Fruit fly (Drosophila melanogaster) whole organism, adult: ENCODE results near the gene CG13653.

Source experiments
- CG12768 ChIP-seq: fragments of 200-800 bp; sonication (Bioruptor generic); optimal IDR thresholded peaks from 2 replicates; lab custom pipeline; 2017; ENCODE audit warnings: missing biosample characterization, missing genetic modification characterization, mild to moderate bottlenecking, moderate library complexity, missing genetic modification reagents
- CG1620 ChIP-seq: fragments of 200-800 bp; sonication (Bioruptor generic); optimal IDR thresholded peaks from 2 replicates; lab custom pipeline; 2016; ENCODE audit warnings: missing biosample characterization, missing genetic modification characterization
- CG33017 ChIP-seq: fragments of 200-800 bp; sonication (Bioruptor generic); optimal IDR thresholded peaks from 2 replicates; lab custom pipeline; 2018; ENCODE audit warnings: missing biosample characterization, mild to moderate bottlenecking, missing genetic modification characterization, moderate library complexity
- CG7045 ChIP-seq: fragments of 200-800 bp; sonication (Bioruptor generic); optimal IDR thresholded peaks from 2 replicates; lab custom pipeline; 2017; ENCODE audit warnings: missing biosample characterization, mild to moderate bottlenecking, missing genetic modification characterization
- tj ChIP-seq: fragments of 200-800 bp; sonication (Bioruptor generic); optimal IDR thresholded peaks from 3 replicates; lab custom pipeline; 2017; ENCODE audit warnings: missing biosample characterization, mild to moderate bottlenecking, missing genetic modification characterization, moderate library complexity

DNA sequence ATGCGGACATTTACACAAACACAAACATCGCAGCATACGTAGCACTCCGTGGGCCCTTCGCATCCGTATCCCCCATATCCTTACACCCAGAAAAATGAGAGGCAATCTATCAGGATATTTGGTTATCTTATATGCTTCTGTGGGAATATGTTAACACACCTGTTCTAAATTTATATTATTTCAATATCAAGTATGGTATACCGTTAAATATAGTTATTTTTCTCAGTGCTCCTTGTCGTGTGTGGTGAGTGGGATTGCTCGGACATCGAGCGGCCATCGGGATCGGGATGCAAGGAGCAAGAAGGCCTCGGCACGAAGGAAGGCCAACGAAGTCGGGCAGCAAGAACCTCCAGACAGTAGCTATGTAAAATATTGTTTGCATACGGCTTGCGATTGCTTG is 33.8 kb upstream of the CG13653 start:
- no peak for TF ChIP-seq CG12768 (GFP tag; lab: Kevin White, UChicago)
- TF ChIP-seq CG7045: no peak
- TF ChIP-seq tj (GFP tag; lab: Kevin White, UChicago): no peak
- TF ChIP-seq CG1620 (GFP tag; lab: Kevin White, UChicago): no peak
- no peak for TF ChIP-seq CG33017
